Fruit fly (Drosophila melanogaster): Measurements from ENCODE around the gene Tim9a.
A peak's percentile ranks its signal among the peaks of the same experiment; 100 is the strongest.

The Tim9a gene

DNA sequence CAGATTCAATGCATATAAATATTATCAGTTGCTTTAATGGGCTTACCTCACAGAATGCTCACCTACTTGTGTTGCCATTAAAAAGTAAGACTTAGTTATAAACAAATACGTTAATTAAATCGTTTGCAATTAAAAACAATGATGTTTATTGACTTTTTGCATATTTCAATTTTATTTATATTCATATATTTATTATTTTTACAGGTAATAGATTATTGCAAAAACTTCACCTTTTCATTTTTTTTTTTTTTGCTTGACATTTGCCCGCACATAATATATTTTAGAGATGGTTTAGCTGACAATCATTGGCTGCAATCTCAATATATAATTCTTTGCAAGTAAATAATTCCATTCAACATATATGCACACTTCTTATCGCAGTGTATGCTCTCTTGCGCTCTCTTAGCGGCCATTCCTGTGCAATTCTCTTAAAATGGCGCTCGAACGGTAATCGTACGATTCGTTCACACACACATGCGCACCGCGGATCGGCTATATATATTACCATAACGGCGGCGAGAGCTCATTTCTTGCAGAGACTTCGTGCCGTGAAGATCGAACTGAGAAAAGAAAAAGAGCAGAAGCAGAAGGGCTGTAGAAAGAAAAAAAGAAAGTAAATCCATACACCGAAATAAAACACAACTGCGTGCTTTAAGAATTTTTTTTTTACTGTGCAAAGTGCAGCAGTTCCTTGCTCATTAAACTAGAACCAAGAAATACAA, 11.5 kb downstream of the Tim9a start, which contains the start of gene Bcat (continued):
- TF ChIP-seq CG10669 (GFP tag; optimal IDR thresholded peaks at IDR 0.05) (peak; percentile 43), CG6854 (GFP tag; optimal IDR thresholded peaks at IDR 0.05) (peak; percentile 81), Hr39 (GFP tag; optimal IDR thresholded peaks at IDR 0.05) (peak; percentile 67), CG8632 (GFP tag; optimal IDR thresholded peaks at IDR 0.05) (peak; percentile 66), CG31627 (GFP tag; optimal IDR thresholded peaks at IDR 0.05) (peak; percentile 60), lz (GFP tag; optimal IDR thresholded peaks at IDR 0.05) (peak; percentile 66), vri (GFP tag; optimal IDR thresholded peaks at IDR 0.05) (peak; percentile 49), CG11294 (GFP tag; IDR thresholded peaks at IDR 0.05) (peak; percentile 22; the same call in 1 of the 2 replicates), Eip78C (GFP tag) (peak; percentile 86), net (GFP tag; optimal IDR thresholded peaks at IDR 0.05) (peak; percentile 68), OdsH (GFP tag; optimal IDR thresholded peaks at IDR 0.05) (peak; percentile 62), fd85E (GFP tag; optimal IDR thresholded peaks at IDR 0.05) (no peak), CG9139 (GFP tag; optimal IDR thresholded peaks at IDR 0.05) (no peak), Hr4 (GFP tag; optimal IDR thresholded peaks at IDR 0.05) (peak; percentile 65), dac (GFP tag; optimal IDR thresholded peaks at IDR 0.05) (peak; percentile 42), Gug (GFP tag; IDR thresholded peaks at IDR 0.05) (no peak)

DNA sequence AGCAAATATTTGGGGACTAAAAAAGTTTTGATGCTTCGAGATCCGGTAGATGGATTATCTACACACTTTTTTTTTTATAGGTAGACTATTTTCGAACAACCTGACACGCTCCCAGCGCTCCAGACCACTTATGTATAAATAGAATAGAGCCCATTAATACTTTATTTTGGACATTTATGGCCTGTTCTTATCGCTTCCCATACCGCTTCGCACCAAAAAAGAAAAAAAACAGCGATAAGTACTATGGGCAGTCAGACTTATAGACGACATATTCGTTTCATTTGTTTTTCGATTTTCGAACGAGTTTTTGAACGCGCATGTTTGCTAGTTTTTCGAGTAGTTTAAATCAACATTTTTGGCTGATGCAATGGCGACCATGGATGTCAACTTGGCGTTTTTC, 12.6 kb downstream of the Tim9a start:
- TF ChIP-seq ss (GFP tag; optimal IDR thresholded peaks at IDR 0.05), result no peak
- no peak for TF ChIP-seq acj6 (GFP tag; optimal IDR thresholded peaks at IDR 0.05)
- TF ChIP-seq Ets96B (tag; optimal IDR thresholded peaks at IDR 0.05), result no peak
- TF ChIP-seq CG11902 (GFP tag; optimal IDR thresholded peaks at IDR 0.05), result no peak
- no peak for TF ChIP-seq Met (GFP tag; optimal IDR thresholded peaks at IDR 0.05)
- TF ChIP-seq CG3919 (GFP tag; optimal IDR thresholded peaks at IDR 0.05), result no peak
- no peak for TF ChIP-seq net (GFP tag; optimal IDR thresholded peaks at IDR 0.05)
- TF ChIP-seq fd59A (GFP tag; optimal IDR thresholded peaks at IDR 0.05), result no peak
- no peak for TF ChIP-seq CG3032 (tag; optimal IDR thresholded peaks at IDR 0.05)
- no peak for TF ChIP-seq Hr4 (GFP tag; optimal IDR thresholded peaks at IDR 0.05)
- TF ChIP-seq CG8319 (GFP tag; optimal IDR thresholded peaks at IDR 0.05), result no peak
- TF ChIP-seq CG34406 (GFP tag; optimal IDR thresholded peaks at IDR 0.05), result no peak
- no peak for TF ChIP-seq CG10669 (GFP tag; optimal IDR thresholded peaks at IDR 0.05)
- no peak for TF ChIP-seq Blimp-1 (GFP tag; optimal IDR thresholded peaks at IDR 0.05)
- no peak for TF ChIP-seq CG6792 (GFP tag; optimal IDR thresholded peaks at IDR 0.05)
- no peak for TF ChIP-seq CG6163 (GFP tag; IDR thresholded peaks at IDR 0.05)
- TF ChIP-seq Smox (GFP tag; optimal IDR thresholded peaks at IDR 0.05), result no peak
- TF ChIP-seq CG6276 (GFP tag; optimal IDR thresholded peaks at IDR 0.05), result no peak

dm6 chrX:13401245-13401644, 16.2 kb downstream of the Tim9a start:
- TF ChIP-seq esn (GFP tag; optimal IDR thresholded peaks at IDR 0.05) (peak; percentile 0), CG3919 (GFP tag; optimal IDR thresholded peaks at IDR 0.05) (peak; percentile 8), CG6808 (GFP tag; optimal IDR thresholded peaks at IDR 0.05) (no peak), Eip78C (GFP tag) (peak; percentile 82), CG10631 (GFP tag; optimal IDR thresholded peaks at IDR 0.05) (no peak)

dm6 chrX:13402763-13403162, 17.8 kb downstream of the Tim9a start, which contains the start of gene CG12725:
CG12725 (minus strand) TSS chrX:13402863.
- TF ChIP-seq CG6854 (GFP tag; optimal IDR thresholded peaks at IDR 0.05) (no peak), esn (GFP tag; optimal IDR thresholded peaks at IDR 0.05) (no peak), Eip93F (GFP tag; optimal IDR thresholded peaks at IDR 0.05) (no peak)
